Fruit fly (Drosophila melanogaster) whole organism, pupa: ENCODE measurements around the gene Pde6.

Source experiments
- CG10348 ChIP-seq: fragments of 200-800 bp; sonication (Bioruptor generic); IDR thresholded peaks from 2 replicates; pipeline ENCODE4 v1.3.6; 2022; ENCODE audit warnings: missing biosample characterization, missing genetic modification characterization
- CG12605 ChIP-seq: fragments of 200-800 bp; sonication (Bioruptor generic); IDR thresholded peaks from 2 replicates; pipeline ENCODE4 v1.3.6; 2022; ENCODE audit warnings: missing biosample characterization, missing genetic modification characterization
- CG13204 ChIP-seq: fragments of 200-800 bp; sonication (Bioruptor generic); optimal IDR thresholded peaks from 2 replicates; lab custom pipeline; 2018; ENCODE audit warnings: missing biosample characterization, mild to moderate bottlenecking, missing genetic modification characterization, moderate library complexity
- CG14655 ChIP-seq: fragments of 200-800 bp; sonication (Bioruptor generic); optimal IDR thresholded peaks from 3 replicates; lab custom pipeline; 2017; ENCODE audit warnings: mild to moderate bottlenecking, missing biosample characterization, missing genetic modification reagents, missing genetic modification characterization
- CG15710 ChIP-seq: fragments of 200-800 bp; sonication (Bioruptor generic); optimal IDR thresholded peaks from 2 replicates; lab custom pipeline; 2018; ENCODE audit warnings: missing biosample characterization, mild to moderate bottlenecking, missing genetic modification characterization, moderate library complexity
- CG17806 ChIP-seq: fragments of 200-800 bp; sonication (Bioruptor generic); optimal IDR thresholded peaks from 2 replicates; lab custom pipeline; 2018; ENCODE audit warnings: missing biosample characterization, mild to moderate bottlenecking, missing genetic modification characterization, moderate library complexity
- CG32121 ChIP-seq: fragments of 200-800 bp; sonication (Bioruptor generic); IDR thresholded peaks from 2 replicates; pipeline ENCODE4 v1.3.6; 2022; ENCODE audit warnings: missing biosample characterization, missing genetic modification characterization
- CG34367 ChIP-seq: fragments of 200-800 bp; sonication (Bioruptor generic); optimal IDR thresholded peaks from 2 replicates; lab custom pipeline; 2018; ENCODE audit warnings: missing biosample characterization, mild to moderate bottlenecking, missing genetic modification characterization
- CG4496 ChIP-seq: fragments of 200-800 bp; sonication (Bioruptor generic); IDR thresholded peaks from 3 replicates; pipeline ENCODE4 v1.3.6; 2022; ENCODE audit warnings: missing biosample characterization, missing genetic modification characterization
- CG8159 ChIP-seq: fragments of 200-800 bp; sonication (Bioruptor generic); optimal IDR thresholded peaks from 3 replicates; lab custom pipeline; 2018; ENCODE audit warnings: missing biosample characterization, mild to moderate bottlenecking, missing genetic modification characterization, moderate library complexity
- CG8301 ChIP-seq: fragments of 200-800 bp; sonication (Bioruptor generic); optimal IDR thresholded peaks from 2 replicates; lab custom pipeline; 2018; ENCODE audit warnings: missing biosample characterization, mild to moderate bottlenecking, missing genetic modification characterization
- CG9948 ChIP-seq: fragments of 200-800 bp; sonication (Bioruptor generic); optimal IDR thresholded peaks from 2 replicates; lab custom pipeline; 2018; ENCODE audit warnings: missing biosample characterization, mild to moderate bottlenecking, missing genetic modification characterization, moderate library complexity
- D1 ChIP-seq: fragments of 200-800 bp; sonication (Bioruptor generic); optimal IDR thresholded peaks from 2 replicates; lab custom pipeline; 2018; ENCODE audit warnings: missing biosample characterization, mild to moderate bottlenecking, missing genetic modification characterization, moderate library complexity
- EcR ChIP-seq: fragments of 200-800 bp; sonication (Bioruptor generic); optimal IDR thresholded peaks from 3 replicates; lab custom pipeline; 2019; ENCODE audit warnings: missing biosample characterization, missing genetic modification characterization, mild to moderate bottlenecking, moderate library complexity, missing genetic modification reagents
- Ets98B ChIP-seq: fragments of 200-800 bp; sonication (Bioruptor generic); IDR thresholded peaks from 2 replicates; pipeline ENCODE4 v1.3.6; 2022; ENCODE audit warnings: missing biosample characterization, missing genetic modification characterization
- Pif1A ChIP-seq: fragments of 200-800 bp; sonication (Bioruptor generic); optimal IDR thresholded peaks from 3 replicates; lab custom pipeline; 2016; ENCODE audit warnings: missing biosample characterization, missing genetic modification characterization
- Pif1B ChIP-seq: fragments of 200-800 bp; sonication (Bioruptor generic); optimal IDR thresholded peaks from 3 replicates; lab custom pipeline; 2016; ENCODE audit warnings: missing biosample characterization, missing genetic modification characterization
- Snoo ChIP-seq: fragments of 200-800 bp; sonication (Bioruptor generic); optimal IDR thresholded peaks from 3 replicates; lab custom pipeline; 2017; ENCODE audit warnings: missing biosample characterization, mild to moderate bottlenecking, missing genetic modification characterization, inconsistent platforms
- fd96Ca ChIP-seq: fragments of 200-800 bp; sonication (Bioruptor generic); IDR thresholded peaks from 3 replicates; pipeline ENCODE4 v1.3.6; 2022; ENCODE audit warnings: missing biosample characterization, missing genetic modification characterization
- gl ChIP-seq: fragments of 200-800 bp; sonication (Bioruptor generic); optimal IDR thresholded peaks from 2 replicates; lab custom pipeline; 2018; ENCODE audit warnings: missing biosample characterization, mild to moderate bottlenecking, missing genetic modification characterization
- rn ChIP-seq: fragments of 200-800 bp; sonication (Bioruptor generic); IDR thresholded peaks from 2 replicates; pipeline ENCODE4 v1.3.6; 2022; ENCODE audit warnings: missing biosample characterization, missing genetic modification characterization

Pde6 gene

DNA sequence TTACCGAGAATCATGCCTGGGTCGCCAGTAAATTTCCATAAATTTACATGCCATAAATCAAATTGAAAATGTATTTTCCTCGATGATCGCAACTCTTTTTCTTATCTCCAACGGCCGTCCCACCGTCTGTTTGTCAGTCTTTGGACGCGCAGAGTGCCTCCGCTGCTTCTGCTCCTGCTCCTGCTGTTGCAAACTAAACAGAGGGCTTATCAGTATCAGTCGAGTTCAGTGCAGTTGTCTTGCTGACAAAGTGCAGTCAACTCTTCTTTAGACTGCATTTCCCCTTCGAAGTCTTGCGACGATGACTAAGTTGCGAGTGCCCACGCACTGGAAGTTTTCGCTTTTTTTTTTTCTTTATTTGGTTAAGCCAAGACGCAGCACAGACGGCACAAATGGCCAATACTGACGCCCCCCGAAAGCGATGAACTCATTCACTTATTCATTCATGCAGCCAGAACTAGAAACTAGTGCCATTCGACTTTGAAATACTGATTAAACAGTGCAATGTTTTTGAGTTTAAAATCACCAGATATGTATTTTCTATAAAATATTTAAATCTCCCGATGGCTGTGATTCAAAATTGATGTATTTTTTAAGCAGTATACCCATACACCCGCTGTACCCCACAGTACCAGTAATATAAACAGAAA lies 83.9 kb downstream of the Pde6 start:
- no peak for TF ChIP-seq CG17806 (tag; lab: Kevin White, UChicago)
- peak; percentile 6 for TF ChIP-seq CG15710 (tag; lab: Kevin White, UChicago)
- TF ChIP-seq EcR (GFP tag; lab: Kevin White, UChicago), result peak; percentile 89

- TF ChIP-seq Snoo (tag; lab: Kevin White, UChicago) (no peak), CG8159 (tag; lab: Kevin White, UChicago) (peak; percentile 65), Pif1B (GFP tag; lab: Kevin White, UChicago) (peak; percentile 35), CG4496 (peak; percentile 90), Pif1A (peak; percentile 68), Ets98B (GFP tag; lab: Robert Waterston, UW) (peak; percentile 82), CG34367 (tag; lab: Kevin White, UChicago) (peak; percentile 61), gl (tag; lab: Kevin White, UChicago) (no peak), EcR (GFP tag; lab: Kevin White, UChicago) (no peak), CG12605 (GFP tag; lab: Robert Waterston, UW) (peak; percentile 67; the same call in 1 of the 2 replicates), fd96Ca (peak; percentile 89), CG13204 (GFP tag; lab: Kevin White, UChicago) (no peak), rn (GFP tag; lab: Robert Waterston, UW) (no peak), CG17806 (tag; lab: Kevin White, UChicago) (peak; percentile 72), CG32121 (peak; percentile 89), CG14655 (GFP tag; lab: Kevin White, UChicago) (peak; percentile 84), CG8301 (tag; lab: Kevin White, UChicago) (peak; percentile 86), D1 (tag; lab: Kevin White, UChicago) (peak; percentile 51), CG15710 (tag; lab: Kevin White, UChicago) (peak; percentile 45), CG9948 (tag; lab: Kevin White, UChicago) (peak; percentile 72), CG10348 (0 out of 2 replicates have a peak, but pooled peaks have one; percentile 35)
These were observed 84.5 kb downstream of the Pde6 start for dm6 chr3R:14473574-14473973.

DNA sequence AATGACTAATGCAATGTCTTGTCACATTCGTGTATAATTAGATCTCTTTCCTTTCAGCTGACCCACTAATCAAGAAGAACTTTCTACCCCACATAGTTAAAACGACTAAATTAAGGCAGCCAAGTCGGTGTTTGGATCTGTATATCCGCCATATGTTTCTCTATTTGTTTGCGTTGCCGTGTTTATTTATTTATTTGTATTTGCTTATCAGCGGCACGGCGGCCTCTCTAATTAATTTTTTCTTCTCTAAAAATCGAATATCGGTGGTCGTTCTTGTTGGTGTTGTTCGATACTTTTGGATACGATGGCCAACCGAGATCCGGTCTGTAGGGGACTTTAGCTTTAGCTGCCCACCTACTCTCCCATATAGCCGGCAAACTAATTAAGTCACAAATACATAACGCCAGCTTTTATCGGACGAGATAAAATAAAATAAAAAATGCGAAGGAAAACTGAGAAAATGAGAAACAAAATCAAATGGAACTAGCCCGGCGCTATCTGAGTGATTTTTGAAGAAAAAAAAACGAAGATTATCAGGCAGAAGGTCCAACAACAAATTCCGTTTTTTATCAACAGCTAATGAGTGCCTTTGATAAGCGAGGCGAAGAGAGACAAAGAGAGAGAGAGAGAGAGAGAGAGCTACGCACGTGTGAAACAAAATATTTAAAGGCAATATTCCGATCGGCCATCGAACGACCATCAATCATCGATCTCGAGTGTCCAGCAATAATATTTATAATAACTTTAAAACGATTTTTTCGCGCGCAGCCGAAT lies 85.3 kb downstream of the Pde6 start:
- no peak for TF ChIP-seq CG12605 (GFP tag; lab: Robert Waterston, UW)

DNA sequence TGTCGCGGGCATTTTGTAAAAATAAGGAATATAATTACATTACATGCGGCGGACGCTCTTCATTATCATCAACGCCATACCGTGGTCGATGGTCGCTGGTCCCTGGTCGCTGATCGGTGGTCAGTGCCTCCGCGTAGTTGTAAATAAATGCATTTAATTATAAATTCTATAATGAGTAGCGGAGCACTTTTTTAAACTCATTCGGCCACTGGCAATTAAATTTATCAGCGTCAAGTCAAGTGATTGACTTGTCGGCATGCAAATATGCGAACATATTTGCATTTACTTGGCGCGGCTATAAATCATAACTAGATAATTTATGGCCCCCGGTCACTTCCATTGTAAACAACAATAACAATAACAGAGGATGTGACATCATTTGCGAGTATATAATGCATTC lies 86.7 kb downstream of the Pde6 start:
- no peak for TF ChIP-seq CG4496
- TF ChIP-seq EcR (GFP tag; lab: Kevin White, UChicago), result peak; percentile 75

dm6 chr3R:14470630-14471029 lies 87.5 kb downstream of the Pde6 start:
- TF ChIP-seq CG4496, result peak; percentile 81
- TF ChIP-seq CG10348, result no peak
- TF ChIP-seq EcR (GFP tag; lab: Kevin White, UChicago), result no peak
- TF ChIP-seq CG15710 (tag; lab: Kevin White, UChicago), result peak; percentile 36
- TF ChIP-seq D1 (tag; lab: Kevin White, UChicago), result no peak
- TF ChIP-seq Pif1B (GFP tag; lab: Kevin White, UChicago), result peak; percentile 35
- no peak for TF ChIP-seq CG13204 (GFP tag; lab: Kevin White, UChicago)
- TF ChIP-seq CG12605 (GFP tag; lab: Robert Waterston, UW), result peak; percentile 34; the same call in 1 of the 2 replicates
- TF ChIP-seq Ets98B (GFP tag; lab: Robert Waterston, UW), result peak; percentile 80
- no peak for TF ChIP-seq Snoo (tag; lab: Kevin White, UChicago)
- TF ChIP-seq CG34367 (tag; lab: Kevin White, UChicago), result peak; percentile 22
- peak; percentile 74 for TF ChIP-seq Pif1A
- no peak for TF ChIP-seq gl (tag; lab: Kevin White, UChicago)
- TF ChIP-seq CG8301 (tag; lab: Kevin White, UChicago), result peak; percentile 93
- TF ChIP-seq CG8159 (tag; lab: Kevin White, UChicago), result peak; percentile 17
- peak; percentile 48 for TF ChIP-seq CG9948 (tag; lab: Kevin White, UChicago)
- TF ChIP-seq CG17806 (tag; lab: Kevin White, UChicago), result peak; percentile 30
- TF ChIP-seq CG32121, result peak; percentile 77
- TF ChIP-seq rn (GFP tag; lab: Robert Waterston, UW), result no peak; the same call in 1 of the 2 replicates
- TF ChIP-seq CG14655 (GFP tag; lab: Kevin White, UChicago), result peak; percentile 92
- TF ChIP-seq fd96Ca, result peak; percentile 45; the same call in 1 of the 3 replicates
- TF ChIP-seq, all 21 proteins: peak for 14

- TF ChIP-seq CG13204 (GFP tag; lab: Kevin White, UChicago) (peak; percentile 16), CG8301 (tag; lab: Kevin White, UChicago) (peak; percentile 82), Snoo (tag; lab: Kevin White, UChicago) (no peak), CG17806 (tag; lab: Kevin White, UChicago) (peak; percentile 61), CG4496 (peak; percentile 78), CG14655 (GFP tag; lab: Kevin White, UChicago) (peak; percentile 88), CG8159 (tag; lab: Kevin White, UChicago) (peak; percentile 49), gl (tag; lab: Kevin White, UChicago) (no peak), Pif1A (peak; percentile 66), Pif1B (GFP tag; lab: Kevin White, UChicago) (peak; percentile 58), CG9948 (tag; lab: Kevin White, UChicago) (peak; percentile 66), CG10348 (no peak), EcR (GFP tag; lab: Kevin White, UChicago) (no peak), CG34367 (tag; lab: Kevin White, UChicago) (peak; percentile 42), CG15710 (tag; lab: Kevin White, UChicago) (peak; percentile 34), D1 (tag; lab: Kevin White, UChicago) (peak; percentile 19), CG12605 (GFP tag; lab: Robert Waterston, UW) (peak; percentile 30; the same call in 1 of the 2 replicates), fd96Ca (peak; percentile 58; the same call in 1 of the 3 replicates), CG32121 (peak; percentile 54; the same call in 1 of the 2 replicates), Ets98B (GFP tag; lab: Robert Waterston, UW) (peak; percentile 56), rn (GFP tag; lab: Robert Waterston, UW) (0 out of 2 replicates have a peak, but pooled peaks have one; percentile 12)
These were observed 88.4 kb downstream of the Pde6 start for dm6 chr3R:14469724-14470123.
